Fruit fly (Drosophila melanogaster) whole organism, embryonic: ENCODE data around the gene CG32187.
A peak's percentile ranks its signal among the peaks of the same experiment; 100 is the strongest.

Experiments
- Bgb ChIP-seq: fragments of 200-800 bp; sonication (Bioruptor generic); IDR thresholded peaks from 2 replicates; pipeline ENCODE4 v1.3.6; 2022; ENCODE audit warnings: missing biosample characterization, missing genetic modification characterization; ENCODE audit not compliant: partially characterized antibody
- Blimp-1 ChIP-seq: fragments of 200-800 bp; sonication (Bioruptor generic); optimal IDR thresholded peaks from 3 replicates; lab custom pipeline; 2018; ENCODE audit warnings: missing biosample characterization, missing genetic modification characterization, mild to moderate bottlenecking, moderate library complexity, missing genetic modification reagents
- CG10267 ChIP-seq: fragments of 200-800 bp; sonication (Bioruptor generic); optimal IDR thresholded peaks from 2 replicates; lab custom pipeline; 2018; ENCODE audit warnings: missing biosample characterization, mild to moderate bottlenecking, missing genetic modification characterization, moderate library complexity
- CG11093 ChIP-seq: fragments of 200-800 bp; sonication (Bioruptor generic); IDR thresholded peaks from 3 replicates; pipeline ENCODE4 v1.3.6; 2022; ENCODE audit warnings: missing biosample characterization, missing genetic modification characterization
- CG11560 ChIP-seq: fragments of 200-800 bp; sonication (Bioruptor generic); IDR thresholded peaks from 3 replicates; pipeline ENCODE4 v1.3.6; 2022; ENCODE audit warnings: missing biosample characterization, missing genetic modification characterization
- CG12104 ChIP-seq: fragments of 200-800 bp; sonication (Bioruptor generic); optimal IDR thresholded peaks from 3 replicates; lab custom pipeline; 2016; ENCODE audit warnings: missing biosample characterization, missing genetic modification characterization
- CG15011 ChIP-seq: fragments of 200-800 bp; sonication (Bioruptor generic); optimal IDR thresholded peaks from 3 replicates; lab custom pipeline; 2018; ENCODE audit warnings: missing biosample characterization, mild to moderate bottlenecking, missing genetic modification characterization
- CG1603 ChIP-seq: fragments of 200-800 bp; sonication (Bioruptor generic); optimal IDR thresholded peaks from 2 replicates; lab custom pipeline; 2019; ENCODE audit warnings: missing biosample characterization, mild to moderate bottlenecking, missing genetic modification characterization, moderate library complexity
- CG17186 ChIP-seq: fragments of 200-800 bp; sonication (Bioruptor generic); optimal IDR thresholded peaks from 3 replicates; lab custom pipeline; 2017; ENCODE audit warnings: missing biosample characterization, missing genetic modification reagents, missing genetic modification characterization
- CG2678 ChIP-seq: fragments of 200-800 bp; sonication (Bioruptor generic); optimal IDR thresholded peaks from 3 replicates; lab custom pipeline; 2019; ENCODE audit warnings: missing biosample characterization, mild to moderate bottlenecking, missing genetic modification characterization, moderate library complexity
- CG2712 ChIP-seq: fragments of 200-800 bp; optimal IDR thresholded peaks from 3 replicates; lab custom pipeline; 2019; ENCODE audit warnings: missing biosample characterization, mild to moderate bottlenecking, missing genetic modification characterization, moderate library complexity
- CG30020 ChIP-seq: fragments of 200-800 bp; optimal IDR thresholded peaks from 2 replicates; lab custom pipeline; 2019; ENCODE audit warnings: missing biosample characterization, mild to moderate bottlenecking, missing genetic modification characterization, moderate library complexity
- CG3065 ChIP-seq: fragments of 200-800 bp; sonication (Bioruptor generic); optimal IDR thresholded peaks from 2 replicates; lab custom pipeline; 2016; ENCODE audit warnings: missing biosample characterization, missing genetic modification characterization
- CG3726 ChIP-seq: fragments of 200-800 bp; sonication (Bioruptor generic); IDR thresholded peaks from 3 replicates; pipeline ENCODE4, ENCODE4 v1.3.6; 2022; ENCODE audit warnings: missing biosample characterization, missing genetic modification characterization
- CG5245 ChIP-seq: fragments of 200-800 bp; sonication (Bioruptor generic); optimal IDR thresholded peaks from 3 replicates; lab custom pipeline; 2016; ENCODE audit warnings: missing biosample characterization, missing genetic modification characterization
- CG5953 ChIP-seq: fragments of 200-800 bp; sonication (Bioruptor generic); IDR thresholded peaks from 2 replicates; pipeline ENCODE4 v1.3.6; 2022; ENCODE audit warnings: missing biosample characterization, missing genetic modification characterization
- CG6175 ChIP-seq: fragments of 200-800 bp; sonication (Bioruptor generic); IDR thresholded peaks from 3 replicates; pipeline ENCODE4 v1.3.6; 2022; ENCODE audit warnings: missing biosample characterization, missing genetic modification characterization
- CG7556 ChIP-seq: fragments of 200-800 bp; sonication (Bioruptor generic); optimal IDR thresholded peaks from 2 replicates; lab custom pipeline; 2017; ENCODE audit warnings: missing biosample characterization, mild to moderate bottlenecking, missing genetic modification characterization
- CG8089 ChIP-seq: fragments of 200-800 bp; sonication (Bioruptor generic); optimal IDR thresholded peaks from 3 replicates; lab custom pipeline; 2016; ENCODE audit warnings: missing biosample characterization, missing genetic modification characterization
- CG8281 ChIP-seq: fragments of 200-800 bp; sonication (Bioruptor generic); optimal IDR thresholded peaks from 2 replicates; lab custom pipeline; 2018; ENCODE audit warnings: missing biosample characterization, mild to moderate bottlenecking, missing genetic modification characterization, moderate library complexity
- CG8359 ChIP-seq: fragments of 200-800 bp; sonication (Bioruptor generic); optimal IDR thresholded peaks from 2 replicates; lab custom pipeline; 2017; ENCODE audit warnings: missing biosample characterization, mild to moderate bottlenecking, missing genetic modification characterization, borderline replicate concordance
- D19B ChIP-seq: fragments of 200-800 bp; sonication (Bioruptor generic); optimal IDR thresholded peaks from 2 replicates; lab custom pipeline; 2017; ENCODE audit warnings: missing biosample characterization, mild to moderate bottlenecking, missing genetic modification characterization
- Deaf1 ChIP-seq: fragments of 200-800 bp; optimal IDR thresholded peaks from 3 replicates; lab custom pipeline; 2019; ENCODE audit warnings: missing biosample characterization, mild to moderate bottlenecking, missing genetic modification characterization, moderate library complexity
- ERR ChIP-seq: fragments of 200-800 bp; sonication (Bioruptor generic); optimal IDR thresholded peaks from 2 replicates; lab custom pipeline; 2016; ENCODE audit warnings: missing biosample characterization, missing genetic modification characterization
- HLH54F ChIP-seq: fragments of 200-800 bp; sonication (Bioruptor generic); optimal IDR thresholded peaks from 3 replicates; lab custom pipeline; 2016; ENCODE audit warnings: missing biosample characterization, missing genetic modification characterization
- NfI ChIP-seq: fragments of 200-800 bp; sonication (Bioruptor generic); optimal IDR thresholded peaks from 3 replicates; lab custom pipeline; 2018; ENCODE audit warnings: missing biosample characterization, mild to moderate bottlenecking, missing genetic modification characterization, moderate library complexity
- Optix ChIP-seq: fragments of 200-800 bp; sonication (Bioruptor generic); IDR thresholded peaks from 3 replicates; pipeline ENCODE4 v1.3.6; 2022; ENCODE audit warnings: missing biosample characterization, missing genetic modification characterization
- TFAM ChIP-seq: fragments of 200-800 bp; sonication (Bioruptor generic); optimal IDR thresholded peaks from 2 replicates; lab custom pipeline; 2017; ENCODE audit warnings: missing biosample characterization, missing genetic modification characterization, inconsistent platforms
- ap ChIP-seq: fragments of 200-800 bp; sonication (Bioruptor generic); IDR thresholded peaks from 2 replicates; pipeline ENCODE4 v1.3.6; 2022; ENCODE audit warnings: missing biosample characterization, missing genetic modification characterization
- bbx ChIP-seq: fragments of 200-800 bp; sonication (Bioruptor generic); IDR thresholded peaks from 2 replicates; pipeline ENCODE4 v1.3.6; 2022; ENCODE audit warnings: missing biosample characterization, missing genetic modification characterization; ENCODE audit not compliant: partially characterized antibody
- cg ChIP-seq: fragments of 200-800 bp; sonication (Bioruptor generic); optimal IDR thresholded peaks from 3 replicates; lab custom pipeline; 2019; ENCODE audit warnings: missing biosample characterization, mild to moderate bottlenecking, missing genetic modification characterization, moderate library complexity
- chif ChIP-seq, 2 experiments: fragments of 200-800 bp; sonication (Bioruptor generic); optimal IDR thresholded peaks; 3 replicates each; lab custom pipeline; 2016; ENCODE audit warnings: missing biosample characterization in 2 of 2, missing genetic modification characterization in 2 of 2
- chm ChIP-seq: fragments of 200-800 bp; sonication (Bioruptor generic); IDR thresholded peaks from 2 replicates; pipeline ENCODE4 v1.3.6; 2022; ENCODE audit warnings: missing biosample characterization, missing genetic modification characterization
- ci ChIP-seq: fragments of 200-800 bp; sonication (Bioruptor generic); IDR thresholded peaks from 3 replicates; pipeline ENCODE4 v1.3.6; 2022; ENCODE audit warnings: missing biosample characterization, missing genetic modification characterization
- da ChIP-seq: fragments of 200-800 bp; sonication (Bioruptor generic); optimal IDR thresholded peaks from 2 replicates; lab custom pipeline; 2016; ENCODE audit warnings: missing biosample characterization, missing genetic modification characterization
- fd102C ChIP-seq: fragments of 200-800 bp; sonication (Bioruptor generic); optimal IDR thresholded peaks from 2 replicates; lab custom pipeline; 2018; ENCODE audit warnings: missing biosample characterization, mild to moderate bottlenecking, missing genetic modification characterization, moderate library complexity
- hkb ChIP-seq, 2 experiments: fragments of 200-800 bp in 1 of 2; fragments of >200 bp in 1 of 2; sonication (Bioruptor generic) in 1 of 2; IDR thresholded peaks in 1 of 2; optimal IDR thresholded peaks in 1 of 2; 2 replicates each; pipeline versions ENCODE4 v1.3.6 to Lab custom; 2017 to 2022; ENCODE audit warnings: missing biosample characterization in 1 of 2, missing genetic modification characterization in 1 of 2
- hth ChIP-seq: fragments of >200 bp; optimal IDR thresholded peaks from 2 replicates; lab custom pipeline; 2017; ENCODE audit warnings: inconsistent platforms
- lbe ChIP-seq: fragments of 200-800 bp; sonication (Bioruptor generic); optimal IDR thresholded peaks from 2 replicates; lab custom pipeline; 2016; ENCODE audit warnings: missing biosample characterization, mild to moderate bottlenecking, missing genetic modification characterization
- nmo ChIP-seq: fragments of 200-800 bp; sonication (Bioruptor generic); optimal IDR thresholded peaks from 2 replicates; lab custom pipeline; 2018; ENCODE audit warnings: missing biosample characterization, mild to moderate bottlenecking, missing genetic modification characterization, moderate library complexity
- pum ChIP-seq: fragments of 200-800 bp; sonication (Bioruptor generic); optimal IDR thresholded peaks from 2 replicates; lab custom pipeline; 2016; ENCODE audit warnings: missing biosample characterization, missing genetic modification characterization
- sc ChIP-seq, 3 experiments: fragments of >200 bp in 2 of 3; fragments of 200-800 bp in 1 of 3; sonication (Bioruptor generic) in 1 of 3; optimal IDR thresholded peaks; 2 replicates in 2 of 3; 3 replicates in 1 of 3; lab custom pipeline; 2017; ENCODE audit warnings: mild to moderate bottlenecking in 1 of 3, missing biosample characterization in 1 of 3, missing genetic modification characterization in 1 of 3, missing genetic modification reagents in 1 of 3
- scrt ChIP-seq: fragments of 200-800 bp; sonication (Bioruptor generic); optimal IDR thresholded peaks from 2 replicates; lab custom pipeline; 2018; ENCODE audit warnings: missing biosample characterization, mild to moderate bottlenecking, missing genetic modification characterization, moderate library complexity
- sna ChIP-seq: fragments of 200-800 bp; sonication (Bioruptor generic); IDR thresholded peaks from 2 replicates; pipeline ENCODE4 v1.3.6; 2022; ENCODE audit warnings: missing biosample characterization, missing genetic modification characterization; ENCODE audit not compliant: partially characterized antibody
- tll ChIP-seq, 2 experiments: fragments of 200-800 bp in 1 of 2; fragments of >200 bp in 1 of 2; sonication (Bioruptor generic) in 1 of 2; optimal IDR thresholded peaks; 2 replicates each; lab custom pipeline; 2017 to 2019; ENCODE audit warnings: missing biosample characterization in 2 of 2, missing genetic modification characterization in 2 of 2, mild to moderate bottlenecking in 1 of 2, moderate library complexity in 1 of 2
- zen2 ChIP-seq: fragments of 200-800 bp; sonication (Bioruptor generic); IDR thresholded peaks from 3 replicates; pipeline ENCODE4 v1.3.6; 2022; ENCODE audit warnings: missing biosample characterization, missing genetic modification characterization; ENCODE audit not compliant: partially characterized antibody

The CG32187 gene

DNA sequence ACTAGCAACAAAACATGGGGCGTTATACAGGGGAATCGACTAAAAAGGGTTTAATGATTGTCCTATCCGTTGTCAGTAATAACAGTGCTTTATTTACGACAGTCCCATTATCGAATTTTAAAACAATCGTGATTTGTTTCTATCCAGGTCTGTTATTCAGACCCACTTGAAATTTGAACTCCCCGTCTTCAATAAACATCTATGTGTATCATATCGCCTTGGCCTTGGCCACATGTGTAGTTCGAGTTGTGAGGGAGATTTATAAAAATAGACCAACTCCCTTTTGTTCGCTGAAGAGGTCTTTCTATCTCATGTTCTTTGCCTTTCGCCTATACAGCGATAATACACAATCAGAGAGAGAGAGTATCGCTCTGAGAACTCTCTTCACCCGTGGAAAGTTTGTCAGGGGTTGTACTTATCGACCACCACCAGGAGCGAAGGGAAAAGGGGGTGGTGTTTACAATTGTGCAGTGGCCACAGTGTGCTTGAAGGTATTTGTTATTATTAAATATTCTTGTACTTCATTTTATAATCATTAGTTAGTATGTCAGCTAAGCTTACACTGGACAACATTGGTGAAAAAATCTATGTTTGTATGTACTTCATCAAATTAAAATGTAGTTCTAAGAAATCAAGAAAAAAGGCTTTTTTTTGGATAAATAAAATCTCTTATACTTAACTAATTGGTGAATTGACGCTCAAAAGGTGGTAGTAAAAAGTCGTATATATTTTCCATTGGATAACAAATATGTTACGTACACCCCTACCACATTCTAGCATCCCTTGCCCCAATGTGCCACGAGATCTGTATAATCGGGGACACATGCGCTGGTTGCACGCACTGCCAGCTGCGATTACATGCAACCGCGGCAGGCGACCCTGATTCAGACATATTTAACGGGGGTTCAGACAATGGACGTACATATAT is 48.7 kb downstream of the CG32187 start (continued):
- TF ChIP-seq sc (optimal IDR thresholded peaks at IDR 0.05; lab: Kevin White, UChicago) = no peak
- peak; percentile 89 for TF ChIP-seq sc (GFP tag; optimal IDR thresholded peaks at IDR 0.05; lab: Kevin White, UChicago)
- TF ChIP-seq CG2678 = peak; percentile 82
- TF ChIP-seq Bgb = no peak
- TF ChIP-seq CG5953 (GFP tag; lab: Robert Waterston, UW) = no peak
- no peak for TF ChIP-seq cg (GFP tag; lab: Kevin White, UChicago)
- peak; percentile 65 for TF ChIP-seq CG8089 (GFP tag; lab: Kevin White, UChicago)
- peak; percentile 75 for TF ChIP-seq CG8359 (GFP tag; lab: Kevin White, UChicago)
- TF ChIP-seq CG12104 (GFP tag; lab: Kevin White, UChicago) = peak; percentile 62
- peak; percentile 51 for TF ChIP-seq CG3065
- no peak for TF ChIP-seq zen2
- TF ChIP-seq ERR = no peak
- peak; percentile 5 for TF ChIP-seq NfI (GFP tag; lab: Kevin White, UChicago)
- peak; percentile 94 for TF ChIP-seq CG2712 (tag; lab: Kevin White, UChicago)
- peak; percentile 62 for TF ChIP-seq CG15011 (GFP tag; lab: Kevin White, UChicago)
- peak; percentile 55 for TF ChIP-seq Deaf1 (tag; lab: Kevin White, UChicago)
- peak; percentile 45 for TF ChIP-seq CG8281 (tag; lab: Kevin White, UChicago)
- no peak for TF ChIP-seq bbx (GFP tag; lab: Robert Waterston, UW)
- peak; percentile 69 for TF ChIP-seq CG5245 (GFP tag; lab: Kevin White, UChicago)
- peak; percentile 94 for TF ChIP-seq nmo (GFP tag; lab: Kevin White, UChicago)
- peak; percentile 47; the same call in 1 of the 2 replicates for TF ChIP-seq ap (GFP tag; lab: Robert Waterston, UW)
- TF ChIP-seq Optix (GFP tag; lab: Robert Waterston, UW) = no peak
- TF ChIP-seq hkb (optimal IDR thresholded peaks at IDR 0.05; lab: Kevin White, UChicago) = no peak
- peak; percentile 80 for TF ChIP-seq hkb (GFP tag; IDR thresholded peaks at IDR 0.05; lab: Robert Waterston, UW)
- no peak for TF ChIP-seq CG6175
- peak; percentile 39 for TF ChIP-seq TFAM
- TF ChIP-seq D19B (GFP tag; lab: Kevin White, UChicago) = no peak
- TF ChIP-seq da = peak; percentile 56
- TF ChIP-seq ci (GFP tag; lab: Robert Waterston, UW) = 0 out of 3 replicates have a peak, but pooled peaks have one; percentile 13
- TF ChIP-seq scrt (GFP tag; lab: Kevin White, UChicago) = peak; percentile 14
- peak; percentile 52 for TF ChIP-seq CG30020
- no peak for TF ChIP-seq lbe
- TF ChIP-seq CG17186 = peak; percentile 57
- TF ChIP-seq CG3726 (GFP tag; lab: Robert Waterston, UW) = no peak; the same call in 2 of the 3 replicates
- peak; percentile 87 for TF ChIP-seq Blimp-1 (GFP tag; lab: Kevin White, UChicago)
- TF ChIP-seq CG11560 = no peak
- TF ChIP-seq tll (GFP tag; optimal IDR thresholded peaks at IDR 0.05; lab: Kevin White, UChicago) = no peak
- TF ChIP-seq CG1603 = peak; percentile 46
- no peak for TF ChIP-seq sna (GFP tag; lab: Robert Waterston, UW)
- peak; percentile 85 for TF ChIP-seq CG10267
- TF ChIP-seq chm (GFP tag; lab: Robert Waterston, UW) = peak; percentile 31; the same call in 1 of the 2 replicates
- TF ChIP-seq pum (GFP tag; lab: Kevin White, UChicago) = peak; percentile 74
- TF ChIP-seq CG11093 = peak; percentile 75
- TF ChIP-seq fd102C = peak; percentile 20
- TF ChIP-seq hth (lab: Kevin White, UChicago) = no peak
- peak; percentile 22 for TF ChIP-seq HLH54F (GFP tag; lab: Kevin White, UChicago)
- TF ChIP-seq chif (GFP tag; optimal IDR thresholded peaks at IDR 0.05; lab: Kevin White, UChicago) = peak; percentile 57 to 80
- peak; percentile 92 for TF ChIP-seq CG7556
